Fruit fly (Drosophila melanogaster) whole organism, wandering third instar larva: Measurements from ENCODE around the gene CG43367.
A peak's percentile ranks its signal among the peaks of the same experiment; 100 is the strongest.

Source experiments
- Abd-B ChIP-seq: fragments of >200 bp; optimal IDR thresholded peaks from 2 replicates; lab custom pipeline; 2017; ENCODE audit warnings: missing biosample characterization, missing genetic modification characterization
- CG32264 ChIP-seq: fragments of 200-800 bp; sonication (Bioruptor generic); optimal IDR thresholded peaks from 2 replicates; lab custom pipeline; 2016; ENCODE audit warnings: missing biosample characterization, missing genetic modification characterization
- CG9705 ChIP-seq: fragments of 200-800 bp; sonication (Bioruptor generic); optimal IDR thresholded peaks from 2 replicates; lab custom pipeline; 2018; ENCODE audit warnings: missing biosample characterization, mild to moderate bottlenecking, missing genetic modification characterization
- CrebA ChIP-seq: fragments of 200-800 bp; sonication (Bioruptor generic); optimal IDR thresholded peaks from 2 replicates; lab custom pipeline; 2016; ENCODE audit warnings: missing biosample characterization, mild to moderate bottlenecking, missing genetic modification characterization, borderline replicate concordance
- Dfd ChIP-seq: fragments of >200 bp; optimal IDR thresholded peaks from 2 replicates; lab custom pipeline; 2017; ENCODE audit warnings: missing biosample characterization, missing genetic modification characterization
- Dif ChIP-seq: fragments of 200-275, 200-300 bp; sonication (Bioruptor generic); optimal IDR thresholded peaks from 2 replicates; lab custom pipeline; 2018; ENCODE audit warnings: missing biosample characterization, missing genetic modification characterization; ENCODE audit not compliant: partially characterized antibody
- GATAd ChIP-seq: sonication (Bioruptor generic); optimal IDR thresholded peaks from 2 replicates; lab custom pipeline; 2016; ENCODE audit warnings: missing biosample characterization, missing genetic modification characterization
- HLH106 ChIP-seq: fragments of 200-800 bp; optimal IDR thresholded peaks from 3 replicates; lab custom pipeline; 2019; ENCODE audit warnings: missing biosample characterization, mild to moderate bottlenecking, missing genetic modification characterization, moderate library complexity
- Hnf4 ChIP-seq: fragments of 200-800 bp; sonication (Bioruptor generic); optimal IDR thresholded peaks from 2 replicates; lab custom pipeline; 2016; ENCODE audit warnings: missing biosample characterization, mild to moderate bottlenecking, missing genetic modification characterization
- Hr83 ChIP-seq: fragments of 200-300 bp; sonication (Bioruptor generic); optimal IDR thresholded peaks from 2 replicates; lab custom pipeline; 2016; ENCODE audit warnings: missing biosample characterization, mild to moderate bottlenecking, missing genetic modification characterization, moderate library complexity; ENCODE audit not compliant: poor library complexity, severe bottlenecking
- Jra ChIP-seq: sonication (Bioruptor generic); optimal IDR thresholded peaks from 2 replicates; lab custom pipeline; 2016; ENCODE audit warnings: missing biosample characterization, missing genetic modification characterization
- Mio ChIP-seq: sonication (Bioruptor generic); optimal IDR thresholded peaks from 2 replicates; lab custom pipeline; 2016; ENCODE audit warnings: missing biosample characterization, missing genetic modification characterization
- Myc ChIP-seq: fragments of >200 bp; optimal IDR thresholded peaks from 2 replicates; lab custom pipeline; 2017
- N ChIP-seq: fragments of >200 bp; optimal IDR thresholded peaks from 2 replicates; lab custom pipeline; 2018; ENCODE audit warnings: missing biosample characterization, missing external identifiers, missing genetic modification characterization
- OdsH ChIP-seq: fragments of 200-800 bp; sonication (Bioruptor generic); optimal IDR thresholded peaks from 2 replicates; lab custom pipeline; 2016; ENCODE audit warnings: missing biosample characterization, mild to moderate bottlenecking, missing genetic modification characterization
- Rel ChIP-seq, 2 experiments: fragments of 200-800 bp; sonication (Bioruptor generic) in 1 of 2; optimal IDR thresholded peaks; 2 replicates in 1 of 2; 3 replicates in 1 of 2; lab custom pipeline; 2016 to 2019; ENCODE audit warnings: mild to moderate bottlenecking in 2 of 2, missing biosample characterization in 2 of 2, missing genetic modification characterization in 2 of 2, moderate library complexity in 1 of 2
- Sp1 ChIP-seq: fragments of 200-800 bp; sonication (Bioruptor generic); optimal IDR thresholded peaks from 3 replicates; lab custom pipeline; 2019; ENCODE audit warnings: missing biosample characterization, mild to moderate bottlenecking, missing genetic modification characterization, moderate library complexity
- Vsx2 ChIP-seq: fragments of 200-300, 225-300 bp; sonication (Bioruptor generic); optimal IDR thresholded peaks from 2 replicates; lab custom pipeline; 2018; ENCODE audit warnings: missing biosample characterization, missing genetic modification characterization; ENCODE audit not compliant: partially characterized antibody
- br ChIP-seq: fragments of 200-800 bp; sonication (Bioruptor generic); optimal IDR thresholded peaks from 2 replicates; lab custom pipeline; 2016; ENCODE audit warnings: missing biosample characterization, missing genetic modification characterization
- brk ChIP-seq: fragments of 200-800 bp; sonication (Bioruptor generic); optimal IDR thresholded peaks from 2 replicates; lab custom pipeline; 2016; ENCODE audit warnings: missing biosample characterization, mild to moderate bottlenecking, missing genetic modification characterization
- dl ChIP-seq, 2 experiments: fragments of 175-275, 200-275 bp in 1 of 2; fragments of 200-275 bp in 1 of 2; sonication (Bioruptor generic); optimal IDR thresholded peaks; lab custom pipeline; 2018; ENCODE audit warnings: mild to moderate bottlenecking in 2 of 2, missing biosample characterization in 2 of 2, missing genetic modification characterization in 2 of 2, moderate library complexity in 2 of 2; ENCODE audit not compliant: partially characterized antibody in 2 of 2, insufficient read depth in 1 of 2
- dmrt93B ChIP-seq: fragments of 200-800 bp; sonication (Bioruptor generic); optimal IDR thresholded peaks from 2 replicates; lab custom pipeline; 2018; ENCODE audit warnings: missing biosample characterization, mild to moderate bottlenecking, missing genetic modification characterization
- dsf ChIP-seq: sonication (Bioruptor generic); optimal IDR thresholded peaks from 2 replicates; lab custom pipeline; 2016; ENCODE audit warnings: missing biosample characterization, missing genetic modification characterization, borderline replicate concordance
- foxo ChIP-seq, 2 experiments: fragments of 200-800 bp; sonication (Bioruptor generic); optimal IDR thresholded peaks; 2 replicates in 1 of 2; 3 replicates in 1 of 2; lab custom pipeline; 2016 to 2017; ENCODE audit warnings: missing biosample characterization in 2 of 2, missing genetic modification characterization in 2 of 2
- fru ChIP-seq: fragments of 200-800 bp; sonication (Bioruptor generic); optimal IDR thresholded peaks from 3 replicates; lab custom pipeline; 2016; ENCODE audit warnings: missing biosample characterization, mild to moderate bottlenecking, missing genetic modification characterization
- h ChIP-seq: fragments of 200-800 bp; sonication (Bioruptor generic); optimal IDR thresholded peaks from 3 replicates; lab custom pipeline; 2016; ENCODE audit warnings: missing biosample characterization, mild to moderate bottlenecking, missing genetic modification characterization
- jim ChIP-seq: fragments of 175-275, 200-325 bp; sonication (Bioruptor generic); optimal IDR thresholded peaks from 2 replicates; lab custom pipeline; 2016; ENCODE audit warnings: missing biosample characterization, mild to moderate bottlenecking, missing genetic modification characterization
- lola ChIP-seq: fragments of >200 bp; optimal IDR thresholded peaks from 2 replicates; lab custom pipeline; 2017; ENCODE audit warnings: missing biosample characterization, missing genetic modification characterization
- pan ChIP-seq: fragments of >200 bp; optimal IDR thresholded peaks from 2 replicates; lab custom pipeline; 2017
- psq ChIP-seq: fragments of 200-800 bp; sonication (Bioruptor generic); optimal IDR thresholded peaks from 3 replicates; lab custom pipeline; 2017; ENCODE audit warnings: missing biosample characterization, mild to moderate bottlenecking, missing genetic modification characterization, moderate library complexity
- rgr ChIP-seq: fragments of 200-800 bp; sonication (Bioruptor generic); optimal IDR thresholded peaks from 3 replicates; lab custom pipeline; 2016; ENCODE audit warnings: missing biosample characterization, mild to moderate bottlenecking, missing genetic modification characterization
- sage ChIP-seq: fragments of 200-800 bp; sonication (Bioruptor generic); optimal IDR thresholded peaks from 2 replicates; lab custom pipeline; 2016; ENCODE audit warnings: missing biosample characterization, mild to moderate bottlenecking, missing genetic modification characterization
- sv ChIP-seq: fragments of 200-800 bp; sonication (Bioruptor generic); optimal IDR thresholded peaks from 3 replicates; lab custom pipeline; 2016; ENCODE audit warnings: missing biosample characterization, missing genetic modification characterization
- tai ChIP-seq: sonication (Bioruptor generic); optimal IDR thresholded peaks from 2 replicates; lab custom pipeline; 2016; ENCODE audit warnings: missing biosample characterization, missing genetic modification characterization
- usp ChIP-seq: fragments of >200 bp; optimal IDR thresholded peaks from 2 replicates; lab custom pipeline; 2017; ENCODE audit warnings: missing biosample characterization, missing genetic modification characterization

The CG43367 gene

dm6 chr3L:4262384-4262783 lies 68.6 kb downstream of the CG43367 start, which contains the start of the genes CG11586 and VhaM9.7-a:
Gene CG11586 (minus strand): TSS chr3L:4262470.
Gene VhaM9.7-a (plus strand): TSS chr3L:4262705.
- no peak for TF ChIP-seq sage
- no peak for TF ChIP-seq fru
- no peak for TF ChIP-seq dsf (GFP tag; lab: Kevin White, UChicago)
- TF ChIP-seq Jra (GFP tag; lab: Kevin White, UChicago), result peak; percentile 4
- TF ChIP-seq N, result no peak
- no peak for TF ChIP-seq Hr83 (GFP tag; lab: Kevin White, UChicago)
- peak in 1 of 2 experiments; percentile 21 for TF ChIP-seq foxo (GFP tag; optimal IDR thresholded peaks at IDR 0.05; lab: Kevin White, UChicago)
- no peak for TF ChIP-seq jim (GFP tag; lab: Kevin White, UChicago)
- no peak for TF ChIP-seq Myc
- no peak for TF ChIP-seq Vsx2
- TF ChIP-seq rgr (GFP tag; lab: Kevin White, UChicago), result peak; percentile 18
- no peak for TF ChIP-seq HLH106
- peak; percentile 4 for TF ChIP-seq psq (GFP tag; lab: Kevin White, UChicago)
- no peak for TF ChIP-seq CG32264 (GFP tag; lab: Kevin White, UChicago)
- no peak for TF ChIP-seq Sp1 (GFP tag; lab: Kevin White, UChicago)
- no peak for TF ChIP-seq CrebA
- TF ChIP-seq lola, result no peak
- peak; percentile 1 for TF ChIP-seq OdsH (GFP tag; lab: Kevin White, UChicago)
- no peak for TF ChIP-seq Abd-B (GFP tag; lab: Kevin White, UChicago)
- no peak for TF ChIP-seq GATAd (GFP tag; lab: Kevin White, UChicago)
- no peak for TF ChIP-seq Dfd (GFP tag; lab: Kevin White, UChicago)
- TF ChIP-seq brk (GFP tag; lab: Kevin White, UChicago), result no peak
- no peak for TF ChIP-seq sv
- TF ChIP-seq br (GFP tag; lab: Kevin White, UChicago), result no peak
- TF ChIP-seq pan (lab: Kevin White, UChicago), result no peak
- TF ChIP-seq CG9705 (GFP tag; lab: Kevin White, UChicago), result no peak
- no peak for TF ChIP-seq Hnf4 (GFP tag; lab: Kevin White, UChicago)
- TF ChIP-seq tai (GFP tag; lab: Kevin White, UChicago), result no peak
- no peak for TF ChIP-seq usp (GFP tag; lab: Kevin White, UChicago)
- TF ChIP-seq h (GFP tag; lab: Kevin White, UChicago), result peak; percentile 9
- TF ChIP-seq Mio (GFP tag; lab: Kevin White, UChicago), result no peak
- no peak for TF ChIP-seq Rel (GFP tag; optimal IDR thresholded peaks at IDR 0.05; lab: Kevin White, UChicago)
- no peak for TF ChIP-seq Rel (tag; optimal IDR thresholded peaks at IDR 0.05; lab: Kevin White, UChicago)

DNA sequence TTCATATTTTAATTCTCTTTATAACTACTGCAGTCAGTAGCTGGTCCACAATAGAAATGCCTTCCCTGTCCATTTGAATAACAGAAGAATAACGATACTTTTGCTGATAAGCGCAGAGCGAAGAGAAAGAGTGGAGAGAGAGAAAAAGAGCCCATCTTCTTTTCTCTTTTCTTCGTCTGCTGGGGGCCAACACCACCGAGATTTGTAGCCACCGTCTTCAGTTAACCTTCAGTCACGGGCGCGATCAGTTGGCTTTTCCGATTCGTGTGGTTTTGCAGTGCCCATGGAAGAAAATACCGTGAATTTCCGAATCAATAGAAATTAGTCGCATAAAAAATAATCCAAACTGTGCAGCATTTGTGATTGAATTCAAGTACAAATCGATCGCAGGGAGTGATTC lies 69.7 kb downstream of the CG43367 start, which contains the start of gene CG1273:
TSS of gene CG1273 (plus strand) at position 218 of the 400 bp plus-strand sequence.
- TF ChIP-seq lola, result no peak
- no peak for TF ChIP-seq dmrt93B (GFP tag; lab: Kevin White, UChicago)
- no peak for TF ChIP-seq dl (GFP tag; optimal IDR thresholded peaks at IDR 0.05; lab: Kevin White, UChicago; ENCODE audit: insufficient read depth in 1 of 2, partially characterized antibody in 2 of 2)
- no peak for TF ChIP-seq Mio (GFP tag; lab: Kevin White, UChicago)
- no peak for TF ChIP-seq sage

DNA sequence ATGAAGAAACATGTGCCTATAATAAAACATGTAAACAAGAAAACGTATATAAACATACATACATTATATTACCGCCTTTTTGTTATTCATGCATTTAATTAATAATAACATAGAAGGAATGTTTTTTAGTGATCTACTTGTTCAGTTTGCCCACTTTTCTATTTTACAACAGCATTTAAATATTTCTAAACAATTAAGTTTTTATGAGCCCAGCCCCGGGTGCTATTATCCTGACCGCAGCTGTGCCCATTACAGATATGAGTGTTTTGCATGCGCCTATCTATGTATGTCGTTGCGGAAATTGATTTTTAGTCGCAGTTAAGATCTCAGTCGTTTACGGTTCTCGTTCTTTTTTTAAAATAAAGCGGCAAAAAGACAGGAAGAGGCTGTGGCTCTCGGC lies 71.2 kb downstream of the CG43367 start:
- no peak for TF ChIP-seq sv
- TF ChIP-seq foxo (GFP tag; optimal IDR thresholded peaks at IDR 0.05; lab: Kevin White, UChicago), result no peak
- no peak for TF ChIP-seq dsf (GFP tag; lab: Kevin White, UChicago)
- no peak for TF ChIP-seq GATAd (GFP tag; lab: Kevin White, UChicago)

DNA sequence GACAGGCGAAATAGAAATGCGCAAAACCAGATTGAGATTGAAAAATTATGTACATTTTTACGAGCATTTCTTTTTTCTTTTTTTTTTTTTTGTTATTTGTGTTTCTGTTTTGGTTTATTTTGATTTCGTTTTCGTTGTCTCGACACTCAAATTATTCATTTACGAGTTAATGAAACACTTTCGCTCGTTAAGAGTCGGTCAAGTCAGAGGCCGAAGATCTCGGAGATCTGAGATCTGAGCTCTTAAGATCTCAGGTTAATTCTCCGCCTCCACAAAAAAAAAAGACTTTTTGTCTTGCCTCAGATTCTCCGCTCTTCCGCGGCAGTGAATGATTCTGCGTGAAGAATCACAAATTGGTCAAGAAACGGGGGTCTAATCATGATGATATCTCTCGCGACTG lies 72.0 kb downstream of the CG43367 start:
- TF ChIP-seq Dif (GFP tag; lab: Kevin White, UChicago), result no peak
- TF ChIP-seq, all 38 proteins: peak for 0
